Fruit fly (Drosophila melanogaster): Measurements from ENCODE around the gene CG8043.
A peak's percentile ranks its signal among the peaks of the same experiment; 100 is the strongest.

The CG8043 gene

dm6 chr3R:8669029-8669707 is 7.5 kb upstream of the CG8043 start (continued):
- peak; percentile 97 for TF ChIP-seq CG10267 (tag; optimal IDR thresholded peaks at IDR 0.05)
- peak; percentile 95 for TF ChIP-seq CG4707 (GFP tag; optimal IDR thresholded peaks at IDR 0.05)
- peak; percentile 98 for TF ChIP-seq zfh1 (GFP tag; IDR thresholded peaks at IDR 0.05)
- peak; percentile 97 to 98 for TF ChIP-seq bsh (GFP tag; optimal IDR thresholded peaks at IDR 0.05)
- TF ChIP-seq CG14860 (GFP tag; IDR thresholded peaks at IDR 0.05; ENCODE audit: partially characterized antibody) = no peak; the same call in 1 of the 3 replicates
- TF ChIP-seq CG11085 (GFP tag; IDR thresholded peaks at IDR 0.05) = peak; percentile 88
- TF ChIP-seq gcm (GFP tag; optimal IDR thresholded peaks at IDR 0.05) = peak; percentile 99
- TF ChIP-seq CG11456 (GFP tag; IDR thresholded peaks at IDR 0.05) = peak; percentile 94
- TF ChIP-seq C15 (GFP tag; IDR thresholded peaks at IDR 0.05) = peak; percentile 94
- peak; percentile 98 for TF ChIP-seq dmrt11E (tag; optimal IDR thresholded peaks at IDR 0.05)
- peak; percentile 96 for TF ChIP-seq Dbx (GFP tag; IDR thresholded peaks at IDR 0.05)
- peak; percentile 100 for TF ChIP-seq sens (GFP tag)
- TF ChIP-seq CG13624 (GFP tag; optimal IDR thresholded peaks at IDR 0.05) = peak; percentile 98
- TF ChIP-seq CG11695 (GFP tag; IDR thresholded peaks at IDR 0.05) = peak; percentile 98

dm6 chr3R:8669900-8670528 is 6.7 kb upstream of the CG8043 start:
- TF ChIP-seq CG18476 (GFP tag; optimal IDR thresholded peaks at IDR 0.05) (no peak), CG6689 (GFP tag; IDR thresholded peaks at IDR 0.05) (peak; percentile 31; the same call in 1 of the 2 replicates), CG14860 (GFP tag; IDR thresholded peaks at IDR 0.05; ENCODE audit: partially characterized antibody) (no peak), Poxn (GFP tag; IDR thresholded peaks at IDR 0.05) (no peak), CG17802 (tag; optimal IDR thresholded peaks at IDR 0.05) (no peak), BEAF-32 (GFP tag; optimal IDR thresholded peaks at IDR 0.05) (no peak), CG3407 (GFP tag; optimal IDR thresholded peaks at IDR 0.05) (no peak), shn (GFP tag; optimal IDR thresholded peaks at IDR 0.05) (no peak), CG4730 (GFP tag; IDR thresholded peaks at IDR 0.05) (no peak), Atf3 (GFP tag; optimal IDR thresholded peaks at IDR 0.05) (no peak), esg (GFP tag; conservative IDR thresholded peaks at IDR 0.05) (no peak), fd3F (GFP tag; optimal IDR thresholded peaks at IDR 0.05) (no peak), Hsf (GFP tag; optimal IDR thresholded peaks at IDR 0.05) (no peak), CG43689 (GFP tag; IDR thresholded peaks at IDR 0.05) (no peak), CG12219 (GFP tag; optimal IDR thresholded peaks at IDR 0.05) (no peak), CG3838 (GFP tag; optimal IDR thresholded peaks at IDR 0.05) (no peak), sc (optimal IDR thresholded peaks at IDR 0.05) (no peak), sc (GFP tag; optimal IDR thresholded peaks at IDR 0.05) (no peak), pb (GFP tag; optimal IDR thresholded peaks at IDR 0.05) (no peak), dan (GFP tag; IDR thresholded peaks at IDR 0.05) (no peak), lbe (GFP tag; optimal IDR thresholded peaks at IDR 0.05) (peak; percentile 14), pan (optimal IDR thresholded peaks at IDR 0.05) (no peak), pan (GFP tag; optimal IDR thresholded peaks at IDR 0.05 in 1 of 2, IDR thresholded peaks at IDR 0.05 in 1 of 2) (no peak), usp (GFP tag; optimal IDR thresholded peaks at IDR 0.05) (no peak), prd (optimal IDR thresholded peaks at IDR 0.05) (no peak), prd (GFP tag; IDR thresholded peaks at IDR 0.05) (0 out of 3 replicates have a peak, but pooled peaks have one; percentile 3), vnd (GFP tag; IDR thresholded peaks at IDR 0.05; ENCODE audit: partially characterized antibody) (no peak), E2f1 (GFP tag; IDR thresholded peaks at IDR 0.05) (no peak), Xbp1 (GFP tag; optimal IDR thresholded peaks at IDR 0.05) (no peak), B-H2 (GFP tag; optimal IDR thresholded peaks at IDR 0.05) (no peak), Chrac-16 (GFP tag; optimal IDR thresholded peaks at IDR 0.05) (no peak), CG13296 (GFP tag; optimal IDR thresholded peaks at IDR 0.05) (no peak), CG18011 (GFP tag; optimal IDR thresholded peaks at IDR 0.05) (no peak), odd (GFP tag; optimal IDR thresholded peaks at IDR 0.05) (no peak), HLH3B (GFP tag; IDR thresholded peaks at IDR 0.05) (no peak), klu (GFP tag; IDR thresholded peaks at IDR 0.05) (no peak), aop (GFP tag; IDR thresholded peaks at IDR 0.05) (no peak)
